Fruit fly (Drosophila melanogaster) whole organism, embryonic: ENCODE data around the gene Rnf146.
A peak's percentile ranks its signal among the peaks of the same experiment; 100 is the strongest.

Experiments
- B-H1 ChIP-seq: fragments of 200-800 bp; sonication (Bioruptor generic); IDR thresholded peaks from 3 replicates; pipeline ENCODE4 v1.3.6; 2022; ENCODE audit warnings: missing biosample characterization, missing genetic modification characterization
- CG10209 ChIP-seq: fragments of 200-800 bp; sonication (Bioruptor generic); optimal IDR thresholded peaks from 3 replicates; lab custom pipeline; 2017; ENCODE audit warnings: missing biosample characterization, mild to moderate bottlenecking, missing genetic modification characterization, missing genetic modification reagents
- CG1024 ChIP-seq: fragments of 200-800 bp; sonication (Bioruptor generic); IDR thresholded peaks from 2 replicates; pipeline ENCODE4 v1.3.6; 2022; ENCODE audit warnings: missing biosample characterization, missing genetic modification characterization
- CG10543 ChIP-seq: fragments of 200-800 bp; sonication (Bioruptor generic); optimal IDR thresholded peaks from 3 replicates; lab custom pipeline; 2017; ENCODE audit warnings: missing biosample characterization, mild to moderate bottlenecking, missing genetic modification characterization, moderate library complexity
- CG10979 ChIP-seq: fragments of 200-800 bp; sonication (Bioruptor generic); optimal IDR thresholded peaks from 2 replicates; lab custom pipeline; 2018; ENCODE audit warnings: missing biosample characterization, mild to moderate bottlenecking, missing genetic modification characterization, moderate library complexity
- CG15514 ChIP-seq: fragments of 200-800 bp; sonication (Bioruptor generic); optimal IDR thresholded peaks from 3 replicates; lab custom pipeline; 2017; ENCODE audit warnings: missing biosample characterization, missing genetic modification characterization, mild to moderate bottlenecking, moderate library complexity, missing genetic modification reagents
- CG18011 ChIP-seq: fragments of 200-800 bp; sonication (Bioruptor generic); optimal IDR thresholded peaks from 2 replicates; lab custom pipeline; 2017; ENCODE audit warnings: missing biosample characterization, missing genetic modification characterization, mild to moderate bottlenecking, moderate library complexity, missing genotype
- CG18764 ChIP-seq: fragments of 200-800 bp; sonication (Bioruptor generic); optimal IDR thresholded peaks from 3 replicates; lab custom pipeline; 2016; ENCODE audit warnings: missing biosample characterization, missing genetic modification characterization
- CG2199 ChIP-seq: fragments of 200-800 bp; sonication (Bioruptor generic); IDR thresholded peaks from 3 replicates; pipeline ENCODE4 v1.3.6; 2022; ENCODE audit warnings: missing biosample characterization, missing genetic modification characterization
- CG30403 ChIP-seq: fragments of 200-800 bp; sonication (Bioruptor generic); optimal IDR thresholded peaks from 3 replicates; lab custom pipeline; 2016; ENCODE audit warnings: missing biosample characterization, missing genetic modification characterization
- CG30431 ChIP-seq: fragments of 200-800 bp; sonication (Bioruptor generic); optimal IDR thresholded peaks from 2 replicates; lab custom pipeline; 2017; ENCODE audit warnings: missing biosample characterization, missing genetic modification characterization
- CG4328 ChIP-seq: fragments of 200-800 bp; sonication (Bioruptor generic); optimal IDR thresholded peaks from 3 replicates; lab custom pipeline; 2017; ENCODE audit warnings: missing biosample characterization, missing genetic modification reagents, missing genetic modification characterization
- CG4730 ChIP-seq: fragments of 200-800 bp; sonication (Bioruptor generic); IDR thresholded peaks from 2 replicates; pipeline ENCODE4 v1.3.6; 2022; ENCODE audit warnings: missing biosample characterization, missing genetic modification characterization
- CG9215 ChIP-seq: fragments of 200-800 bp; sonication (Bioruptor generic); IDR thresholded peaks from 2 replicates; pipeline ENCODE4 v1.3.6; 2022; ENCODE audit warnings: missing biosample characterization, missing genetic modification characterization
- Chrac-16 ChIP-seq: fragments of 200-800 bp; sonication (Bioruptor generic); optimal IDR thresholded peaks from 3 replicates; lab custom pipeline; 2016; ENCODE audit warnings: missing biosample characterization, missing genetic modification characterization
- CoRest ChIP-seq: fragments of 200-800 bp; sonication (Bioruptor generic); optimal IDR thresholded peaks from 3 replicates; lab custom pipeline; 2018; ENCODE audit warnings: missing biosample characterization, mild to moderate bottlenecking, missing genetic modification characterization, moderate library complexity
- Dfd ChIP-seq, 2 experiments: fragments of >200 bp; optimal IDR thresholded peaks; 2 replicates each; lab custom pipeline; 2017; ENCODE audit warnings: missing biosample characterization in 2 of 2, missing genetic modification characterization in 2 of 2
- E2f1 ChIP-seq: fragments of 200-800 bp; sonication (Bioruptor generic); IDR thresholded peaks from 2 replicates; pipeline ENCODE4 v1.3.6; 2022; ENCODE audit warnings: missing biosample characterization, missing genetic modification characterization
- ERR ChIP-seq: fragments of 200-800 bp; sonication (Bioruptor generic); optimal IDR thresholded peaks from 2 replicates; lab custom pipeline; 2016; ENCODE audit warnings: missing biosample characterization, missing genetic modification characterization
- Gug ChIP-seq: fragments of 200-800 bp; sonication (Bioruptor generic); IDR thresholded peaks from 4 replicates; pipeline ENCODE4 v1.3.6; 2022; ENCODE audit warnings: missing biosample characterization, missing genetic modification characterization
- Hmx ChIP-seq: fragments of 200-800 bp; sonication (Bioruptor generic); optimal IDR thresholded peaks from 2 replicates; lab custom pipeline; 2016; ENCODE audit warnings: missing biosample characterization, missing genetic modification characterization
- Hr39 ChIP-seq: fragments of >200 bp; optimal IDR thresholded peaks from 2 replicates; lab custom pipeline; 2017
- Oli ChIP-seq: fragments of 200-800 bp; sonication (Bioruptor generic); optimal IDR thresholded peaks from 2 replicates; lab custom pipeline; 2018; ENCODE audit warnings: missing biosample characterization, mild to moderate bottlenecking, missing genetic modification characterization, moderate library complexity
- Ravus ChIP-seq: fragments of 200-800 bp; sonication (Bioruptor generic); IDR thresholded peaks from 2 replicates; pipeline ENCODE4 v1.3.6; 2022; ENCODE audit warnings: missing biosample characterization, missing genetic modification characterization
- Sox102F ChIP-seq: fragments of 200-800 bp; sonication (Bioruptor generic); optimal IDR thresholded peaks from 2 replicates; lab custom pipeline; 2018; ENCODE audit warnings: missing biosample characterization, mild to moderate bottlenecking, missing genetic modification characterization, moderate library complexity
- Vsx1 ChIP-seq: fragments of 200-800 bp; sonication (Bioruptor generic); optimal IDR thresholded peaks from 2 replicates; lab custom pipeline; 2017; ENCODE audit warnings: missing biosample characterization, mild to moderate bottlenecking, missing genetic modification characterization, missing genetic modification reagents
- YL-1 ChIP-seq: fragments of 200-800 bp; sonication (Bioruptor generic); optimal IDR thresholded peaks from 3 replicates; lab custom pipeline; 2017; ENCODE audit warnings: missing biosample characterization, mild to moderate bottlenecking, missing genetic modification characterization
- ab ChIP-seq: fragments of 200-800 bp; sonication (Bioruptor generic); optimal IDR thresholded peaks from 2 replicates; lab custom pipeline; 2016; ENCODE audit warnings: missing biosample characterization, missing genetic modification characterization
- ato ChIP-seq: fragments of 200-800 bp; sonication (Bioruptor generic); IDR thresholded peaks from 2 replicates; pipeline ENCODE4 v1.3.6; 2022; ENCODE audit warnings: missing biosample characterization, missing genetic modification characterization; ENCODE audit not compliant: partially characterized antibody
- br ChIP-seq: fragments of >200 bp; optimal IDR thresholded peaks from 2 replicates; lab custom pipeline; 2017
- btn ChIP-seq: fragments of 200-800 bp; sonication (Bioruptor generic); optimal IDR thresholded peaks from 2 replicates; lab custom pipeline; 2016; ENCODE audit warnings: missing biosample characterization, missing genetic modification characterization
- cad ChIP-seq: fragments of >200 bp; optimal IDR thresholded peaks from 2 replicates; lab custom pipeline; 2017; ENCODE audit warnings: missing biosample characterization, missing genetic modification characterization
- cg ChIP-seq: fragments of 200-800 bp; sonication (Bioruptor generic); optimal IDR thresholded peaks from 3 replicates; lab custom pipeline; 2019; ENCODE audit warnings: missing biosample characterization, mild to moderate bottlenecking, missing genetic modification characterization, moderate library complexity
- chif ChIP-seq, 2 experiments: fragments of 200-800 bp; sonication (Bioruptor generic); optimal IDR thresholded peaks; 3 replicates each; lab custom pipeline; 2016; ENCODE audit warnings: missing biosample characterization in 2 of 2, missing genetic modification characterization in 2 of 2
- croc ChIP-seq: fragments of 200-800 bp; sonication (Bioruptor generic); conservative IDR thresholded peaks from 3 replicates; pipeline ENCODE4 v1.3.6; 2022; ENCODE audit warnings: missing biosample characterization, missing genetic modification characterization
- dan ChIP-seq: fragments of 200-800 bp; sonication (Bioruptor generic); IDR thresholded peaks from 2 replicates; pipeline ENCODE4 v1.3.6; 2022; ENCODE audit warnings: missing biosample characterization, missing genetic modification characterization
- gem ChIP-seq: fragments of 200-800 bp; sonication (Bioruptor generic); optimal IDR thresholded peaks from 2 replicates; lab custom pipeline; 2019; ENCODE audit warnings: missing biosample characterization, mild to moderate bottlenecking, missing genetic modification characterization, moderate library complexity
- gfzf ChIP-seq: fragments of 200-800 bp; sonication (Bioruptor generic); optimal IDR thresholded peaks from 2 replicates; lab custom pipeline; 2016; ENCODE audit warnings: missing biosample characterization, mild to moderate bottlenecking, missing genetic modification characterization, moderate library complexity
- gsb ChIP-seq: fragments of 200-800 bp; sonication (Bioruptor generic); IDR thresholded peaks from 2 replicates; pipeline ENCODE4 v1.3.6; 2022; ENCODE audit warnings: missing biosample characterization, missing genetic modification characterization
- jumu ChIP-seq: fragments of 200-800 bp; sonication (Bioruptor generic); optimal IDR thresholded peaks from 3 replicates; lab custom pipeline; 2016; ENCODE audit warnings: missing biosample characterization, missing genetic modification characterization
- kni ChIP-seq: fragments of 200-800 bp; sonication (Bioruptor generic); optimal IDR thresholded peaks from 3 replicates; lab custom pipeline; 2017; ENCODE audit warnings: mild to moderate bottlenecking, missing biosample characterization, missing genetic modification reagents, missing genetic modification characterization
- lbe ChIP-seq: fragments of 200-800 bp; sonication (Bioruptor generic); optimal IDR thresholded peaks from 2 replicates; lab custom pipeline; 2016; ENCODE audit warnings: missing biosample characterization, mild to moderate bottlenecking, missing genetic modification characterization
- luna ChIP-seq: fragments of 200-800 bp; sonication (Bioruptor generic); optimal IDR thresholded peaks from 2 replicates; lab custom pipeline; 2016; ENCODE audit warnings: missing biosample characterization, missing genetic modification characterization
- odd ChIP-seq: fragments of 200-800 bp; sonication (Bioruptor generic); optimal IDR thresholded peaks from 2 replicates; lab custom pipeline; 2017; ENCODE audit warnings: missing biosample characterization, mild to moderate bottlenecking, missing genetic modification characterization
- ranshi ChIP-seq: fragments of 200-800 bp; sonication (Bioruptor generic); IDR thresholded peaks from 2 replicates; pipeline ENCODE4 v1.3.6; 2022; ENCODE audit warnings: missing biosample characterization, missing genetic modification characterization
- shn ChIP-seq: fragments of 200-800 bp; sonication (Bioruptor generic); optimal IDR thresholded peaks from 3 replicates; lab custom pipeline; 2016; ENCODE audit warnings: missing biosample characterization, missing genetic modification characterization
- sim ChIP-seq: fragments of 200-800 bp; sonication (Bioruptor generic); IDR thresholded peaks from 2 replicates; pipeline ENCODE4 v1.3.6; 2022; ENCODE audit warnings: missing biosample characterization, missing genetic modification characterization
- sisA ChIP-seq: fragments of 200-800 bp; sonication (Bioruptor generic); IDR thresholded peaks from 2 replicates; pipeline ENCODE4 v1.3.6; 2022; ENCODE audit warnings: missing biosample characterization, missing genetic modification characterization
- slou ChIP-seq: fragments of 200-800 bp; sonication (Bioruptor generic); optimal IDR thresholded peaks from 3 replicates; lab custom pipeline; 2016; ENCODE audit warnings: missing biosample characterization, missing genetic modification characterization
- sob ChIP-seq: fragments of 200-800 bp; sonication (Bioruptor generic); IDR thresholded peaks from 2 replicates; pipeline ENCODE4 v1.3.6; 2022; ENCODE audit warnings: missing biosample characterization, missing genetic modification characterization
- stc ChIP-seq: fragments of 200-800 bp; sonication (Bioruptor generic); IDR thresholded peaks from 2 replicates; pipeline ENCODE4 v1.3.6; 2022; ENCODE audit warnings: missing biosample characterization, missing genetic modification characterization
- tx ChIP-seq: fragments of 200-800 bp; sonication (Bioruptor generic); optimal IDR thresholded peaks from 2 replicates; lab custom pipeline; 2016; ENCODE audit warnings: missing biosample characterization, missing genetic modification characterization
- usp ChIP-seq: fragments of >200 bp; optimal IDR thresholded peaks from 2 replicates; lab custom pipeline; 2017; ENCODE audit warnings: missing biosample characterization, missing genetic modification characterization

Gene Rnf146

dm6 chr3L:19590422-19590821, 52.2 kb downstream of the Rnf146 start, which contains the start of gene CG14100 (continued):
- TF ChIP-seq CG10979 (tag; lab: Kevin White, UChicago) (peak; percentile 100), croc (peak; percentile 100), E2f1 (GFP tag; lab: Robert Waterston, UW) (peak; percentile 100), br (no peak), gsb (GFP tag; lab: Robert Waterston, UW) (peak; percentile 100), stc (GFP tag; lab: Robert Waterston, UW) (peak; percentile 100), CG4730 (GFP tag; lab: Robert Waterston, UW) (peak; percentile 100), CG30431 (peak; percentile 100), ranshi (GFP tag; lab: Robert Waterston, UW) (peak; percentile 100), CG4328 (peak; percentile 100), ab (GFP tag; lab: Kevin White, UChicago) (peak; percentile 100), slou (GFP tag; lab: Kevin White, UChicago) (peak; percentile 100), odd (peak; percentile 100), Chrac-16 (GFP tag; lab: Kevin White, UChicago) (peak; percentile 100), cg (no peak), CG2199 (peak; percentile 100), luna (GFP tag; lab: Kevin White, UChicago) (peak; percentile 100), CG30403 (GFP tag; lab: Kevin White, UChicago) (peak; percentile 100), tx (GFP tag; lab: Kevin White, UChicago) (peak; percentile 100), CG1024 (GFP tag; lab: Robert Waterston, UW) (peak; percentile 100), Ravus (peak; percentile 100), Hr39 (lab: Kevin White, UChicago) (no peak), lbe (GFP tag; lab: Kevin White, UChicago) (peak; percentile 99), dan (GFP tag; lab: Robert Waterston, UW) (peak; percentile 100), Vsx1 (GFP tag; lab: Kevin White, UChicago) (peak; percentile 99), B-H1 (peak; percentile 100), gem (peak; percentile 100), CG15514 (GFP tag; lab: Kevin White, UChicago) (peak; percentile 97), sim (GFP tag; lab: Robert Waterston, UW) (peak; percentile 100), CG18011 (peak; percentile 95), gfzf (peak; percentile 58), chif (GFP tag; optimal IDR thresholded peaks at IDR 0.05; lab: Kevin White, UChicago) (peak; percentile 100), CoRest (tag; lab: Kevin White, UChicago) (peak; percentile 100), sob (GFP tag; lab: Robert Waterston, UW) (peak; percentile 100), Dfd (GFP tag; optimal IDR thresholded peaks at IDR 0.05; lab: Kevin White, UChicago) (peak in 1 of 2 experiments; percentile 94), YL-1 (GFP tag; lab: Kevin White, UChicago) (peak; percentile 100), CG10209 (GFP tag; lab: Kevin White, UChicago) (peak; percentile 100), ERR (GFP tag; lab: Kevin White, UChicago) (peak; percentile 100), Oli (tag; lab: Kevin White, UChicago) (peak; percentile 100), Sox102F (GFP tag; lab: Kevin White, UChicago) (peak; percentile 100), Hmx (GFP tag; lab: Kevin White, UChicago) (peak; percentile 99), CG18764 (peak; percentile 100), CG9215 (GFP tag; lab: Robert Waterston, UW) (peak; percentile 100), ato (no peak), usp (GFP tag; lab: Kevin White, UChicago) (no peak), cad (GFP tag; lab: Kevin White, UChicago) (no peak), kni (GFP tag; lab: Kevin White, UChicago) (peak; percentile 100), Gug (GFP tag; lab: Robert Waterston, UW) (peak; percentile 100), shn (GFP tag; lab: Kevin White, UChicago) (peak; percentile 100), CG10543 (GFP tag; lab: Kevin White, UChicago) (peak; percentile 100), sisA (GFP tag; lab: Robert Waterston, UW) (peak; percentile 100), jumu (GFP tag; lab: Kevin White, UChicago) (peak; percentile 100), btn (GFP tag; lab: Kevin White, UChicago) (peak; percentile 100)
